Fruit fly (Drosophila melanogaster): Measurements from ENCODE around the gene CycJ.

Gene CycJ

DNA sequence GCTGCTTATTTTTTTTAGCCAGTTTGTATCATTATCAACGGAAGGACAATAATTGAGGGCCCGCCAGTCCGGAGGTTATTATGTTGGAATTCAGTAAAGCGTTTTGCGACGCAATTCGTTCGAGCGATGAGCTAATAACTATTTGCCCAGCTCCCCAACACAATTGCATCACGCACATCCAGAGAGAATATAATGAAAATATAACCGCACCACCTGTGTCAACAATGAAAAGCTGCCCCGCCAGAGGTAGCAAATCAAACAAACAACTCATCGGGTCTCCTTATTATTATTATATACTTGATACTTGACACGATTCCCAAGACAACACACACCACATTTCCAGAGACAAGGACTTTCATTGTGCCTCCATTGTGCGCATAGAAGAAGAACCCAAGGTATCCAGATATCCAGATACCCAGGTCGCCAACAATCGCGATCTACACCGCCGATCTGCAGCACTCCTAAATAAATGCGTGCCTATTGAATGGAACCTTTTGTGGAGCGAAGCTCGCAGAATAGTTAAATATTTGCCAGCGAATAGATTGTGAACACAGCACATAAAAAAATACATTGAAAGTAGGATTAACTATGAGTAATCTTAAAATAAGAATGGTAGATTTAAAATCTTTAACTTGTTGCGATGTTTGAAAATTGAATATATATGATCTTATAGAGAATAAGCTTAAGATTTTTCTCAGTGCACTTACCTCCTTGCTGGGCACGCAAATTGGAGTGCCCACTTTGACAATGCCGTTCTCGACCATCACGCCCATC lies 23.3 kb upstream of the CycJ start:
- no peak for TF ChIP-seq Asciz (GFP tag; optimal IDR thresholded peaks at IDR 0.05)
- TF ChIP-seq sens (GFP tag), result peak; percentile 18
- TF ChIP-seq Med (GFP tag), result peak; percentile 12
- TF ChIP-seq bsh (GFP tag; optimal IDR thresholded peaks at IDR 0.05), result peak in 1 of 2 experiments; percentile 3
- no peak for TF ChIP-seq Myb (GFP tag; optimal IDR thresholded peaks at IDR 0.05)
- TF ChIP-seq CG14710 (tag; optimal IDR thresholded peaks at IDR 0.05), result no peak
- TF ChIP-seq Hmx (GFP tag; optimal IDR thresholded peaks at IDR 0.05), result no peak
- no peak for TF ChIP-seq CG6791 (GFP tag; IDR thresholded peaks at IDR 0.05; ENCODE audit: partially characterized antibody)

DNA sequence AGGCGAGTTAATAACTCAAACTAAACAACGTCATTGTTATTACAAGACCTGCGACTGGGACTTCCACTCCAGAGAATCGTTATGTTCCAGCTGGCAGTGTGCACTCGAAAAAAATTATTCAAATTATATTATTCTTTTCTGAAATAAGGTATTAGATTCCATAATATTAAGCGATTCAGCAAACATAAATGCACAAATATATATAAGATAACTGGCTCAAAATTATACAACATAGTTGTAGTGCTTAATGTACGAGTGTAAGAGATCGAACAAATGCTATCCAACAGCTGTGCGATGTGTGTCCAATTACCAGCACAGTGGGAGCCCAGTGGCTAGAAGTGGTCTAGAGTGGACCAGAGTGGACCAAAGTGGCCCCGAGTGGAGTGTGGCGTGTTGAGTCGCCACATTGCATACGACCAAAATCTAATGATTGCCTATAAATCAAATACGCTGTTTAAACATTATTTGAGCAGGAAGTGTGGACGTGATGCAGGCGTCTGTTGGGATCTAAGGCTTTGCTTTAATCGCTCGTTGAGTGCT lies 21.9 kb upstream of the CycJ start:
- no peak for TF ChIP-seq lbe (GFP tag; optimal IDR thresholded peaks at IDR 0.05)
- TF ChIP-seq unpg (GFP tag; optimal IDR thresholded peaks at IDR 0.05), result no peak
- no peak for TF ChIP-seq CG34224 (GFP tag; IDR thresholded peaks at IDR 0.05; ENCODE audit: partially characterized antibody)
- peak; percentile 44 for TF ChIP-seq nom (GFP tag; optimal IDR thresholded peaks at IDR 0.05)
- no peak for TF ChIP-seq CG6854 (GFP tag; optimal IDR thresholded peaks at IDR 0.05)
- TF ChIP-seq CG4707 (GFP tag; optimal IDR thresholded peaks at IDR 0.05), result no peak
- TF ChIP-seq CG6175 (GFP tag; IDR thresholded peaks at IDR 0.05), result no peak
- no peak for TF ChIP-seq CG4328 (GFP tag; optimal IDR thresholded peaks at IDR 0.05)
- TF ChIP-seq CG12071 (GFP tag; optimal IDR thresholded peaks at IDR 0.05), result no peak
- no peak for TF ChIP-seq CG1233 (GFP tag; optimal IDR thresholded peaks at IDR 0.05)
- no peak for TF ChIP-seq bab2 (GFP tag; optimal IDR thresholded peaks at IDR 0.05)
- no peak for TF ChIP-seq shn (GFP tag; optimal IDR thresholded peaks at IDR 0.05)
- TF ChIP-seq Hr78 (GFP tag; optimal IDR thresholded peaks at IDR 0.05), result no peak
- peak; percentile 43 for TF ChIP-seq sens (GFP tag)
- no peak for TF ChIP-seq CG14710 (tag; optimal IDR thresholded peaks at IDR 0.05)
- no peak for TF ChIP-seq lov (optimal IDR thresholded peaks at IDR 0.05)
- TF ChIP-seq lov (GFP tag; IDR thresholded peaks at IDR 0.05), result no peak
- no peak for TF ChIP-seq CG17568 (GFP tag; optimal IDR thresholded peaks at IDR 0.05)
- no peak for TF ChIP-seq Scr (GFP tag; IDR thresholded peaks at IDR 0.05; ENCODE audit: partially characterized antibody)
- no peak for TF ChIP-seq HLH4C (GFP tag; IDR thresholded peaks at IDR 0.05; ENCODE audit: partially characterized antibody)
- no peak for TF ChIP-seq CG2120 (GFP tag; optimal IDR thresholded peaks at IDR 0.05)
- no peak for TF ChIP-seq caup (GFP tag; optimal IDR thresholded peaks at IDR 0.05; ENCODE audit: severe bottlenecking)
- TF ChIP-seq hkb (optimal IDR thresholded peaks at IDR 0.05), result no peak
- TF ChIP-seq hkb (GFP tag; IDR thresholded peaks at IDR 0.05), result no peak
- TF ChIP-seq sob (GFP tag; IDR thresholded peaks at IDR 0.05), result no peak
- peak; percentile 64 for TF ChIP-seq Drgx (GFP tag; IDR thresholded peaks at IDR 0.05)
- TF ChIP-seq jumu (GFP tag; optimal IDR thresholded peaks at IDR 0.05), result no peak
- no peak for TF ChIP-seq klu (GFP tag; IDR thresholded peaks at IDR 0.05)
- TF ChIP-seq Jarid2 (GFP tag; optimal IDR thresholded peaks at IDR 0.05), result no peak
- TF ChIP-seq CG31388 (GFP tag; optimal IDR thresholded peaks at IDR 0.05), result no peak
- TF ChIP-seq CHES-1-like (GFP tag; optimal IDR thresholded peaks at IDR 0.05), result no peak
- TF ChIP-seq Med (GFP tag), result peak; percentile 46
- no peak for TF ChIP-seq ab (GFP tag; optimal IDR thresholded peaks at IDR 0.05)
- TF ChIP-seq tll (GFP tag; optimal IDR thresholded peaks at IDR 0.05), result no peak
- no peak for TF ChIP-seq ham (GFP tag; IDR thresholded peaks at IDR 0.05)
- no peak for TF ChIP-seq hbn (GFP tag; IDR thresholded peaks at IDR 0.05; ENCODE audit: partially characterized antibody)
- no peak for TF ChIP-seq Tbp (GFP tag; optimal IDR thresholded peaks at IDR 0.05)
- no peak for TF ChIP-seq inv (GFP tag; IDR thresholded peaks at IDR 0.05; ENCODE audit: partially characterized antibody)
- no peak for TF ChIP-seq CG33557 (GFP tag; optimal IDR thresholded peaks at IDR 0.05)
- no peak for TF ChIP-seq CG5180 (GFP tag; optimal IDR thresholded peaks at IDR 0.05)
- no peak for TF ChIP-seq Gsc (GFP tag; IDR thresholded peaks at IDR 0.05)
- no peak for TF ChIP-seq CG3847 (GFP tag; IDR thresholded peaks at IDR 0.05)
